Worm (Caenorhabditis elegans): ENCODE measurements around the gene bbs-2.

DNA sequence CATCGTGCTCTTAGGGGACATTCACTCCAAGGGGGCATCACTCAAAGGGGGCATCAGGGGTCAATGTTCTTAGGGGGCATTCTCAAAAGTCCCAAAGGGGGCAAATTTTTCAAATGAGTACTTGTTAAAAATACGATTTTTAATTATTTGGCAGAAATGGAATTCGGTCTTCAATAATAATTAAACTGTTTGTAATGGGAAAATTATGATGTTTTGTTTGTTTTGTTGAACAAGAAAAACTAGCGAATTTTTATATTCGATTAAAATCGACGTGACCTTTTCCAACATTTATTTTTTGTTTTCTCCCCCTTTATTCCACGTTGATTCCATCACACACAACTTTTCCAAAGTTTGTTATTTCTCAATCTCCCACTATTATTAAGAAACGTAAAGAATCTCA, 33.2 kb downstream of the bbs-2 start, which contains the start of gene F57H12.5:
- TF ChIP-seq ztf-11 (tag; optimal IDR thresholded peaks at IDR 0.05): no peak
- no peak for TF ChIP-seq lin-38 (GFP tag; IDR thresholded peaks at IDR 0.05)
- TF ChIP-seq lin-13 (GFP tag; optimal IDR thresholded peaks at IDR 0.05): no peak
- TF ChIP-seq aly-2 (tag; optimal IDR thresholded peaks at IDR 0.05): no peak
- no peak for TF ChIP-seq R02D3.7 (tag; optimal IDR thresholded peaks at IDR 0.05)
- no peak for TF ChIP-seq dpl-1 (GFP tag; optimal IDR thresholded peaks at IDR 0.05)
- TF ChIP-seq nhr-10 (tag; optimal IDR thresholded peaks at IDR 0.05): no peak
- no peak for TF ChIP-seq rbr-2 (tag; optimal IDR thresholded peaks at IDR 0.05)
- TF ChIP-seq lir-3 (tag; optimal IDR thresholded peaks at IDR 0.05): no peak
- no peak for TF ChIP-seq nhr-11 (tag; optimal IDR thresholded peaks at IDR 0.05)
